Worm (Caenorhabditis elegans): Measurements from ENCODE around the gene W09D6.4.

ce11 chrIII:11115956-11116355 lies 36.4 kb downstream of the W09D6.4 start:
- TF ChIP-seq flt-1 (GFP tag; IDR thresholded peaks at IDR 0.05): no peak
- TF ChIP-seq ref-1 (GFP tag; conservative IDR thresholded peaks at IDR 0.05): no peak
- TF ChIP-seq cog-1 (tag; optimal IDR thresholded peaks at IDR 0.05): no peak
- no peak for TF ChIP-seq ztf-29 (GFP tag; IDR thresholded peaks at IDR 0.05)
- no peak for TF ChIP-seq klf-2 (GFP tag; conservative IDR thresholded peaks at IDR 0.05)
- no peak for TF ChIP-seq T22C8.4 (GFP tag; IDR thresholded peaks at IDR 0.05)
- TF ChIP-seq med-1 (GFP tag; optimal IDR thresholded peaks at IDR 0.05; ENCODE audit: insufficient read depth): no peak
- no peak for TF ChIP-seq tab-1 (GFP tag; IDR thresholded peaks at IDR 0.05)
- no peak for TF ChIP-seq ztf-23 (GFP tag; IDR thresholded peaks at IDR 0.05)

Data from whole organism, midembryonic.